Worm (Caenorhabditis elegans) whole organism, early embryonic: ENCODE measurements around the gene F32D8.15.

Experiments used
- aly-1 ChIP-seq: sonication (generic microtip); optimal IDR thresholded peaks from 2 replicates; lab custom pipeline; 2016; ENCODE audit warnings: missing genetic modification characterization, missing compliant biosample characterization
- ama-1 ChIP-seq: fragments of 150-350 bp; optimal IDR thresholded peaks from 2 replicates; lab custom pipeline; 2014
- ceh-13 ChIP-seq: fragments of 200-800 bp; sonication (Bioruptor generic); optimal IDR thresholded peaks from 2 replicates; lab custom pipeline; 2018; ENCODE audit warnings: mild to moderate bottlenecking, missing genetic modification characterization, missing compliant biosample characterization
- ceh-36 ChIP-seq: sonication (generic microtip); optimal IDR thresholded peaks from 2 replicates; lab custom pipeline; 2016; ENCODE audit warnings: missing genetic modification characterization, inconsistent platforms, missing compliant biosample characterization
- ets-7 ChIP-seq: sonication (generic microtip); optimal IDR thresholded peaks from 2 replicates; lab custom pipeline; 2016; ENCODE audit warnings: missing genotype, missing genetic modification characterization, missing compliant biosample characterization
- sea-1 ChIP-seq: fragments of 200-800 bp; sonication (Bioruptor generic); conservative IDR thresholded peaks from 2 replicates; pipeline ENCODE4 v1.3.6; 2022; ENCODE audit warnings: missing genetic modification characterization, missing compliant biosample characterization
- tbx-11 ChIP-seq: fragments of 200-800 bp; sonication (Bioruptor generic); IDR thresholded peaks from 2 replicates; pipeline ENCODE4 v1.3.6; 2022; ENCODE audit warnings: missing genetic modification characterization, missing compliant biosample characterization

DNA sequence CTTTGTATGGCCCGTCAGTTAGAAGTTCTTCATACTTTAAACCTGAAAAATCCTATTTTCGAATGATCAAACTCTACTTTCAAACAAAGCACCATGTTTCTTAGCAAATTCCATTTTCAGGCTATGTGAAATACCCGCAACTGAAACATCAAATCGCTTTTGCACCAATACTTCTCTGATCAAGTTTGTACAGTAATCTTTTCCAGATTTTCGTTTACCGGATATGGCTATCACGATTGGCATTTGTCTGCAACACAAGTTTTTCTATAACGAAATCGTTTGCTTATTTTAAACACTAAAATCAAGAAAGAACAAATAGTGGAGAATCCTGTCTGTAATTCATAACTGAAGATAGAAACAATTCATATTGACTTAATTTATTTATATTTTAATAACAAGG, 7.6 kb upstream of the F32D8.15 start, which contains the start of gene F32D8.13:
- TF ChIP-seq ceh-13 (no peak), aly-1 (tag; lab: Kevin White, UChicago) (no peak), ama-1 (lab: Kevin White, UChicago) (no peak), tbx-11 (no peak), sea-1 (GFP tag; lab: Robert Waterston, UW) (no peak), ets-7 (tag; lab: Kevin White, UChicago) (no peak), ceh-36 (no peak)
